Worm (Caenorhabditis elegans): Measurements from ENCODE around the gene F36G3.2.

ce11 chrX:9803603-9804002, 9.5 kb upstream of the F36G3.2 start:
- TF ChIP-seq K02D7.2 (tag; optimal IDR thresholded peaks at IDR 0.05) (no peak), ceh-18 (tag; optimal IDR thresholded peaks at IDR 0.05) (no peak), lim-6 (tag; optimal IDR thresholded peaks at IDR 0.05) (no peak), pha-4 (tag; optimal IDR thresholded peaks at IDR 0.05) (no peak), T23F11.4 (GFP tag; optimal IDR thresholded peaks at IDR 0.05) (no peak)

All from whole organism, late embryonic.